Worm (Caenorhabditis elegans) whole organism, mixed stage, embryonic: ENCODE data around the gene rbf-1.

Source experiments
- elt-1 ChIP-seq: sonication (generic microtip); optimal IDR thresholded peaks from 2 replicates; lab custom pipeline; 2017; ENCODE audit warnings: missing genetic modification characterization, mild to moderate bottlenecking, missing compliant biosample characterization, antibody characterized with exemption, moderate library complexity, borderline replicate concordance; ENCODE audit not compliant: insufficient read depth
- elt-3 ChIP-seq: fragments of 150-350 bp; optimal IDR thresholded peaks from 2 replicates; lab custom pipeline; 2014; ENCODE audit warnings: missing biosample characterization, missing genetic modification characterization
- flh-1 ChIP-seq: fragments of 200-800 bp; sonication (Bioruptor generic); optimal IDR thresholded peaks from 2 replicates; lab custom pipeline; 2018; ENCODE audit warnings: mild to moderate bottlenecking, missing genetic modification characterization, moderate library complexity, missing compliant biosample characterization
- lin-13 ChIP-seq: fragments of 150-350 bp; optimal IDR thresholded peaks from 2 replicates; lab custom pipeline; 2014; ENCODE audit warnings: missing biosample characterization, missing genetic modification characterization
- lin-32 ChIP-seq: fragments of 200-800 bp; sonication (Bioruptor generic); optimal IDR thresholded peaks from 2 replicates; lab custom pipeline; 2018; ENCODE audit warnings: mild to moderate bottlenecking, missing genetic modification characterization, missing compliant biosample characterization
- lsy-2 ChIP-seq: fragments of 150-350 bp; optimal IDR thresholded peaks from 2 replicates; lab custom pipeline; 2014; ENCODE audit warnings: missing biosample characterization, missing genetic modification characterization
- mls-2 ChIP-seq: sonication (generic microtip); optimal IDR thresholded peaks from 2 replicates; lab custom pipeline; 2016; ENCODE audit warnings: mild to moderate bottlenecking, missing genetic modification characterization, moderate library complexity, missing compliant biosample characterization
- nhr-237 ChIP-seq: fragments of 150-350 bp; optimal IDR thresholded peaks from 2 replicates; lab custom pipeline; 2014; ENCODE audit warnings: missing biosample characterization, missing genetic modification characterization
- nhr-28 ChIP-seq: fragments of 150-350 bp; optimal IDR thresholded peaks from 2 replicates; lab custom pipeline; 2014; ENCODE audit warnings: missing biosample characterization, missing genetic modification characterization
- sptf-1 ChIP-seq: sonication (generic microtip); optimal IDR thresholded peaks from 2 replicates; lab custom pipeline; 2017; ENCODE audit warnings: mild to moderate bottlenecking, missing genetic modification characterization, moderate library complexity, missing compliant biosample characterization
- unc-62 ChIP-seq: fragments of 150-350 bp; optimal IDR thresholded peaks from 2 replicates; lab custom pipeline; 2014; ENCODE audit warnings: missing biosample characterization, missing genetic modification reagents, missing genetic modification characterization
- ztf-11 ChIP-seq: fragments of 150-350 bp; optimal IDR thresholded peaks from 2 replicates; lab custom pipeline; 2014; ENCODE audit warnings: missing biosample characterization, missing genetic modification characterization

DNA sequence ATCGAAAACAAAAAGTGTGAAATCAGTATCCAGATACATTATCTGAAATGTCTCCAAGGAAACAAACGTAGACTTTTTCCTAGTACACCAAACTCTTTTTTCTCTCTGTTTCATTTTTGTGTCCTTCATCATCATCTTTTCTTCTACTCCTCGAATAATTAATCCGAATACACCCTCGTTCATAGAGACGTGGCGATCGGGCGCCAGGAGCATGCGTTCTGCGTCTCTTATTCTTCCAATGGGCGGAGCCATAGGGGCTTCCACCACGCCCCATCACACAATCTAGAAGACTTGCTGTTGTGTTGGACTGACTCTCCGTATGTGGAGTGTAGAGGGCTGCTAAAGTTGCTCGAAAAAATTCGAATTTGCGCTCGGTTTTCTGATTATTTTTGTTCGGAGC, at the start of gene rbf-1:
- TF ChIP-seq lsy-2 (tag; lab: Kevin White, UChicago) (no peak), flh-1 (GFP tag; lab: Kevin White, UChicago) (no peak), sptf-1 (tag; lab: Kevin White, UChicago) (no peak), elt-1 (tag; lab: Kevin White, UChicago) (no peak), lin-13 (tag; lab: Kevin White, UChicago) (no peak), elt-3 (no peak), mls-2 (no peak), ztf-11 (tag; lab: Kevin White, UChicago) (no peak), unc-62 (GFP tag; lab: Kevin White, UChicago) (no peak), lin-32 (GFP tag; lab: Kevin White, UChicago) (no peak), nhr-28 (no peak), nhr-237 (tag; lab: Kevin White, UChicago) (no peak)
